Fruit fly (Drosophila melanogaster) whole organism, larva: ENCODE measurements around the gene CtsK1.

ENCODE experiments used
- noc ChIP-seq: fragments of 200-800 bp; sonication (Bioruptor generic); optimal IDR thresholded peaks from 3 replicates; lab custom pipeline; 2019; ENCODE audit warnings: missing biosample characterization, mild to moderate bottlenecking, missing genetic modification characterization, moderate library complexity

CtsK1 gene

dm6 chr3L:13993742-13994719 is at the start of gene CtsK1:
CtsK1 (plus strand) TSS chr3L:13994231.
- TF ChIP-seq noc (tag; lab: Kevin White, UChicago), result peak; percentile 55

- no peak for TF ChIP-seq noc (tag; lab: Kevin White, UChicago)
Observed at dm6 chr3L:13946003-13946402, 48.0 kb upstream of the CtsK1 start.

DNA sequence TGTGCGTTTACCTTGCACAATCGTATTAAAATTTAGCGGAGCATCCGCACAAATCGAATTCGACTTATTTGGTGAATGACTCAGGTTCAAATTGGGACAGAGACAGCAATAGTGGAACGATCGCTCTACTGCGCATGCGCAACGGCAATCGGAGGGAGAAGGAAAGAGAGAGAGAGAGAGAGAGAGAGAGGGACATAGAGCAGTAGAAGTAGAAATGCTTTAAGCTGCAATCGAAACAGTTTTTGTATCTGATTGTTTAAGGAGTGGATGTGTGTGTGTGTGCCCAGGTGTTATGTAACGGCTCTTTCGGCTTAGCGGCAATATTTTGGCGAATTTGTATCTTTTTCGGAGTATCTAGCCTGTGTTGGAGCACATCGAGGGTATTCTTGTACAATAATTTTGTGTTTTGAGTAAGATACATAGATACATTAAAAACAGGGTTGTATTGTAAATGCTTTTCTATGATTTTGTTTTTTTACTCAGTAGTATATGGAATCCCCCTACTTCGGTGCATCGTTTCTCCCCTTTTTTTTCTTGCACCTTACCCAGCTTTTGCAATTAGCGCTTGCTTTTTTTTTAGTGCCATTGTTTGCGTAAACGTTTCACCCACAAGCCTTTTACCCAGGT is 44.5 kb upstream of the CtsK1 start:
- no peak for TF ChIP-seq noc (tag; lab: Kevin White, UChicago)

DNA sequence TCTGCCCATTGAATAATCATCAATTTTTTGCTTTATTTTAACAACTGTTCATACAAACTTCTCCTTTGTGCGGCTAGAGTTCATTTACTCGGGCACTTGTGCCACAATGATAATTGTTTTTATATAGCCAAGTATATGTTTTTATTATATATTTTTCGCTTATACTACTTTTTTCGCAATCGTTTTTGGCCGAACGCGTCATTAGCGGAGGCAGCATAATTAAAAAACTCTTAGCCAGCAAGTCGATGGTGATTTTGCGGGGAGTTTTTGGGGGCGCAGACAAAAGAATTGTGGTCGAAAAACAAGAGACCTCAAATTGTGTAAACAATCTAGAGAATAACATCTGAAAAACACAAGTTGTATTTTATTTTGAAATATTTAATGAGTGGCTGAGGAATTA is 42.5 kb upstream of the CtsK1 start:
- no peak for TF ChIP-seq noc (tag; lab: Kevin White, UChicago)

dm6 chr3L:13952484-13953048 is 41.5 kb upstream of the CtsK1 start:
- TF ChIP-seq noc (tag; lab: Kevin White, UChicago), result no peak

DNA sequence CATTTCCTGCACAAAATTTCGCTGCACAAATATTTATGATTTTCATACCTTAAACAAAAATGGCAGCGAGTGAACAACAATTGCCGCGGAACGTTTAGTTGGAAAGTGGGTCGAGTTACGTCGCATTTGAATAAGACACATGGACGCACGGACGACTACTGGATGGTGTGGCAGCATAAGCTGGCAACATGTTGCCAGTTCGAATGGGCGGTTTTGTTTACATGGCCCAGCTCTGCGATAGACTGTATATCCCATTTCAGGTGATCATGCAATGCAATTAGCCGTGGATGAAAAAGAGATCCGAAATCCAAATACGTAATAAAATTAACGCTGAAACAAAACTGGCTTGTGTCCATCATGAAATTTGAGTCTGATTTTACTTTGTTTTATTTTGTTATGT is 37.4 kb upstream of the CtsK1 start:
- no peak for TF ChIP-seq noc (tag; lab: Kevin White, UChicago)

- peak; percentile 54 for TF ChIP-seq noc (tag; lab: Kevin White, UChicago)
Observed at dm6 chr3L:13957212-13957668, 36.8 kb upstream of the CtsK1 start.

DNA sequence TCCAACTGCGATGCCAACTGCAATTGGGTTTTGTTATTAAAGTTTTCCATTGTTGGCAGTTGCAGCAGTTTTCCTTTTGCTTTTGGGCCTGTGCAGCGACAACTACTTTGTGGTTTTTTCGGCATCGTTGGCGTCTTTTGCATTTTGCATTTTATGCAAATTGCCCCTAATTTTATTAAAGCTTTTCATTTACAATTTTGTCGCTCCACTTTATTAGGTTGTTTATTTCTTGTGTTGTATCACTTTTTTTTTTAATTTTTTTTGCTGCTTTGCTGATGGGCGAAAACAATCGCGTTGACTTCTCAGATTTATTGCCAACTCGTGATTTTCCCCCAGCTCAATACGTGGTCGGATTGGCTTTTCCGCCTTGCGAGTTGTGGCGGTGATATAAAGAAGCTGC is 36.2 kb upstream of the CtsK1 start:
- TF ChIP-seq noc (tag; lab: Kevin White, UChicago), result no peak

DNA sequence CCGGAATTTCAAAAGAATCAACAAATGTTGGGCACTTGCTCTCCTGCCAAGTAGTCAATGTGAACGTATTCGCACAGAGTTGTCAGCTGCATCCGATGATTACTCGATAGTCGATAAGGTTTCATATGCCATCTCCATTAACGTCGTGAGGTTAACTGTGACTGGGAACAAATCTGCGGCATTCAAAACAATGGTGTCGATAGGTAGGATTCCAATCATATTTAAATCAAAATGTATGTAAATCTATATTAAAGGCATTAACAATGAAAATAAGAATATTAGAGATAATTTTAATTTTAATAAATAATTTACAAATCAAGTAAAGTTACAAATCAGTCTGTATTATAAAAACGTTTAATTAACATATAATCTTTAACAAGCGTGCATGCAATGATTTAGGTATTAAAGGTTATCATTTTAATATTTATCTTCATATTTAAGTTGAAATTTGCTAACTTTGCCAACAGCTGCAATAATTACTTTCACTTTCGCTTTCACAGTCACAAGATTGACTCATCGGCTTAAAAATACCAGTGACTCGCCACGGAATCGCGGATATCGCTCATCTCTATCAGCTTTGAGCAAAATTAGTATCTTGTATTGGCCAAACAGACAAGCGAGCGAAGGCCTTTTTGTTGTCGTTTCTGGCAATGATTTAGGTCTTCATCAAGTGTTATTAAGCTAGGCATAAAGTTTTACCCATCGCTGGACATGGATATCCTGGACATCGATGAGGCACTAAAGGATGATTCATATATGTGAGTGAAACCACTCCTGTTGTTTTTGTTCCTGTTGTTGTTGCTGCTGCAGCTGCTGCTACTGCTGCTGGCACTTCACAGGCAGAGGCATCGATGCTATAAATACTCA is 29.2 kb upstream of the CtsK1 start, which contains the start of the genes Meics, Nxf3 and ssp2:
Gene Meics (minus strand): TSS at position 68 of the 867 bp plus-strand sequence.
Gene Nxf3 (plus strand): TSS at position 569 of the 867 bp plus-strand sequence.
Gene ssp2 (plus strand): TSS at position 569 of the 867 bp plus-strand sequence.
- no peak for TF ChIP-seq noc (tag; lab: Kevin White, UChicago)

- TF ChIP-seq noc (tag; lab: Kevin White, UChicago), result no peak
Observed at dm6 chr3L:13965502-13965843, 28.6 kb upstream of the CtsK1 start.

DNA sequence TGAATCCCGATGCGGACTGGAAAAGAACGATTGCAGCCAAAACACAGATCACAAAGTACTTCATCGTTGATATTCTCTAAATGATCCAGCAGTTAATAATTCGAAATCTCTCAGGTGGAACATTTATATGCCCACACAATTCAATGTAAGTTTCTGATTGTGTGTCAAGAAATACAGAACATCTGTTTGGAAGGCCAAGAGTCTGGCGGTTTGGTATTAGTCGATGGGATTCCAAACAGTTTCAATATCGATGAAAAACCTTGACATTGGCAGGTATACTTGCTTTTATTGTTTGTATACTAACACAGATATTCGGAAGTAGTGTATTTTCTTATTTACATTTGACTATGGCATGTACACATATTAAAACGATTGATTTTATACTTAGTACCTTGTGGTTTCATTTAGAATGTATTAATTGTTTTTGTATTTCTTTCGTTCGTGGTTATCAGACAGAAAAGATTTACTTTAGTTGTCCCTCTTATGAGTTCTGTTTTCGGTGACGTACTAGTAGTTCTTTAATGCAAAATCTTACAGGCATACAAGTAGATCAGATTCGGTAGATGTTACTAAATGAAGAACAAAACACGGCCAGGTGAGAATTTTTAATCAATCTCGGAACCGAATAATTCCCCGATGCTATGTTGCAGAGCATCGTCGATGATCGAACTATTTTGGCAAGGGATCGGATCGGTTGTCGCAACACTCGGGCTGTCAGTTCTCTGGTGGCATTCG is 20.5 kb upstream of the CtsK1 start, which contains the start of the genes CG13738 and Hsc70-1:
Gene CG13738 (minus strand): TSS at position 101 of the 735 bp plus-strand sequence.
Gene Hsc70-1 (plus strand): TSS at position 685 of the 735 bp plus-strand sequence.
- TF ChIP-seq noc (tag; lab: Kevin White, UChicago), result no peak

dm6 chr3L:13982516-13982915 is 11.5 kb upstream of the CtsK1 start:
- TF ChIP-seq noc (tag; lab: Kevin White, UChicago), result no peak

dm6 chr3L:13986330-13986729 is 7.7 kb upstream of the CtsK1 start, which contains the start of gene CG17362:
CG17362 (plus strand) TSS chr3L:13986620.
- no peak for TF ChIP-seq noc (tag; lab: Kevin White, UChicago)

dm6 chr3L:13987578-13987977 is 6.5 kb upstream of the CtsK1 start, which contains the start of gene CG9040:
CG9040 (plus strand) TSS chr3L:13987878.
- TF ChIP-seq noc (tag; lab: Kevin White, UChicago), result no peak
